Worm (Caenorhabditis elegans) whole organism, L3 larva: ENCODE results near the gene str-139.

Experiments
- ZK546.5 ChIP-seq: sonication (generic microtip); optimal IDR thresholded peaks from 2 replicates; lab custom pipeline; 2017; ENCODE audit warnings: missing biosample characterization, missing genetic modification characterization
- ceh-16 ChIP-seq: sonication (generic microtip); optimal IDR thresholded peaks from 2 replicates; lab custom pipeline; 2017; ENCODE audit warnings: missing biosample characterization, missing genetic modification characterization
- ceh-28 ChIP-seq: fragments of 150-350 bp; optimal IDR thresholded peaks from 2 replicates; lab custom pipeline; 2014; ENCODE audit warnings: missing biosample characterization, missing genetic modification reagents, missing genetic modification characterization
- ceh-9 ChIP-seq: sonication (generic microtip); optimal IDR thresholded peaks from 2 replicates; lab custom pipeline; 2018; ENCODE audit warnings: missing biosample characterization, missing genetic modification characterization
- daf-12 ChIP-seq: fragments of 150-350 bp; optimal IDR thresholded peaks from 2 replicates; lab custom pipeline; 2014; ENCODE audit warnings: missing biosample characterization, missing genetic modification reagents, missing genetic modification characterization
- egl-27 ChIP-seq: sonication (generic microtip); optimal IDR thresholded peaks from 4 replicates; lab custom pipeline; 2017; ENCODE audit warnings: missing biosample characterization, missing genetic modification reagents, missing genetic modification characterization
- elt-1 ChIP-seq: fragments of 150-350 bp; optimal IDR thresholded peaks from 2 replicates; lab custom pipeline; 2014; ENCODE audit warnings: missing biosample characterization, missing genetic modification characterization
- elt-2 ChIP-seq: sonication (generic microtip); optimal IDR thresholded peaks from 2 replicates; lab custom pipeline; 2016; ENCODE audit warnings: missing genetic modification reagents, mild to moderate bottlenecking, missing genetic modification characterization, missing compliant biosample characterization
- elt-3 ChIP-seq, 3 experiments: fragments of 150-350 bp in 1 of 3; sonication (generic microtip) in 2 of 3; optimal IDR thresholded peaks; 2 replicates in 2 of 3; 4 replicates in 1 of 3; lab custom pipeline; 2014 to 2017; ENCODE audit warnings: missing biosample characterization in 3 of 3, missing genetic modification characterization in 3 of 3
- eor-1 ChIP-seq, 2 experiments: fragments of 150-350 bp; optimal IDR thresholded peaks; 2 replicates each; lab custom pipeline; 2014 to 2018; ENCODE audit warnings: missing biosample characterization in 2 of 2, missing genetic modification characterization in 2 of 2
- fos-1 ChIP-seq: fragments of 150-350 bp; optimal IDR thresholded peaks from 2 replicates; lab custom pipeline; 2014; ENCODE audit warnings: missing biosample characterization, missing genetic modification characterization
- hmg-11 ChIP-seq: sonication (generic microtip); optimal IDR thresholded peaks from 2 replicates; lab custom pipeline; 2016; ENCODE audit warnings: missing genetic modification characterization, missing compliant biosample characterization
- lin-15B ChIP-seq: fragments of 150-350 bp; optimal IDR thresholded peaks from 2 replicates; lab custom pipeline; 2014; ENCODE audit warnings: missing biosample characterization, missing genetic modification characterization
- lin-39 ChIP-seq: fragments of 150-350 bp; optimal IDR thresholded peaks from 2 replicates; lab custom pipeline; 2018; ENCODE audit warnings: missing biosample characterization, missing genetic modification reagents, missing genetic modification characterization
- lsy-12 ChIP-seq: sonication (generic microtip); optimal IDR thresholded peaks from 2 replicates; lab custom pipeline; 2016; ENCODE audit warnings: mild to moderate bottlenecking, missing genetic modification characterization, missing compliant biosample characterization
- mdl-1 ChIP-seq: fragments of 150-350 bp; optimal IDR thresholded peaks from 2 replicates; lab custom pipeline; 2014; ENCODE audit warnings: missing biosample characterization, missing genetic modification characterization
- nhr-11 ChIP-seq: fragments of 150-350 bp; optimal IDR thresholded peaks from 2 replicates; lab custom pipeline; 2014; ENCODE audit warnings: missing biosample characterization, missing genetic modification characterization
- nhr-12 ChIP-seq: fragments of 150-350 bp; optimal IDR thresholded peaks from 2 replicates; lab custom pipeline; 2014; ENCODE audit warnings: missing biosample characterization, missing genetic modification characterization
- nhr-23 ChIP-seq: fragments of 150-350 bp; optimal IDR thresholded peaks from 2 replicates; lab custom pipeline; 2014; ENCODE audit warnings: missing biosample characterization, missing genetic modification reagents, missing genetic modification characterization
- nhr-25 ChIP-seq: sonication (generic microtip); optimal IDR thresholded peaks from 2 replicates; lab custom pipeline; 2017; ENCODE audit warnings: missing biosample characterization, missing genetic modification characterization
- nhr-28 ChIP-seq: fragments of 150-350 bp; optimal IDR thresholded peaks from 2 replicates; lab custom pipeline; 2014; ENCODE audit warnings: missing biosample characterization, missing genetic modification characterization
- nhr-67 ChIP-seq: fragments of 150-350 bp; optimal IDR thresholded peaks from 2 replicates; lab custom pipeline; 2014; ENCODE audit warnings: missing biosample characterization, missing genetic modification characterization
- nhr-76 ChIP-seq: fragments of 150-350 bp; sonication (generic microtip); optimal IDR thresholded peaks from 5 replicates; lab custom pipeline; 2014; ENCODE audit warnings: missing biosample characterization, missing genetic modification characterization
- pqm-1 ChIP-seq: fragments of 150-350 bp; optimal IDR thresholded peaks from 2 replicates; lab custom pipeline; 2017; ENCODE audit warnings: missing biosample characterization, missing genetic modification characterization, inconsistent platforms
- sea-2 ChIP-seq: fragments of 150-350 bp; sonication (generic microtip); optimal IDR thresholded peaks from 4 replicates; lab custom pipeline; 2014; ENCODE audit warnings: missing biosample characterization, missing genetic modification reagents, missing genetic modification characterization
- snpc-4 ChIP-seq: fragments of 150-350 bp; optimal IDR thresholded peaks from 2 replicates; lab custom pipeline; 2014; ENCODE audit warnings: missing biosample characterization, missing genetic modification characterization
- unc-62 ChIP-seq: fragments of 150-350 bp; sonication (generic microtip); optimal IDR thresholded peaks from 4 replicates; lab custom pipeline; 2014; ENCODE audit warnings: missing biosample characterization, missing genetic modification reagents, missing genetic modification characterization
- zag-1 ChIP-seq: fragments of 150-350 bp; optimal IDR thresholded peaks from 2 replicates; lab custom pipeline; 2014; ENCODE audit warnings: missing biosample characterization, missing genetic modification characterization
- ztf-11 ChIP-seq: fragments of 150-350 bp; optimal IDR thresholded peaks from 2 replicates; lab custom pipeline; 2014; ENCODE audit warnings: missing biosample characterization, missing genetic modification characterization

str-139 gene

ce11 chrV:8050059-8050677 is 11.8 kb downstream of the str-139 start:
- no peak for TF ChIP-seq ZK546.5 (tag; lab: Kevin White, UChicago)
- no peak for TF ChIP-seq nhr-25 (tag; lab: Kevin White, UChicago)
- no peak for TF ChIP-seq daf-12 (tag; lab: Kevin White, UChicago)
- no peak for TF ChIP-seq ceh-9
- TF ChIP-seq elt-2 (tag; lab: Kevin White, UChicago) = no peak
- TF ChIP-seq lin-39 (tag; lab: Kevin White, UChicago) = no peak
- no peak for TF ChIP-seq mdl-1 (tag; lab: Kevin White, UChicago)
- no peak for TF ChIP-seq lin-15B (tag; lab: Kevin White, UChicago)
- TF ChIP-seq, all 47 proteins: peak for 0

DNA sequence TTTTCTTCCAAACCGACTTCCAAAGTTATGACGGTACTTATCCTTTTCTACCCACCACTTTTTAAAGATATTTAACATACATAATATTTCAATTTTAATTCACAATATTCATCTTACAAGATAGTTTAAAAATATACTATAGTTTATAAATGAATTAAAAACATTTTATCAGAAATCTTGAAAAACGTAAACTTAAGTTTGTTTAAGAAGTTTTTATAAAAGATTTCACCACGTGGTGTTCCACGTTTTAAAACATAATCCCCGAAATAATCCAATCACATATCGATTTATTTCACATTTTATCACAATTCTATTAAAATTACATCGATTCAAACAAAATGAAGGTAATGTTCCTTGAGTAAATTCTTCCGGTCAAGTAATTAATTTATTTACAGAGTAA is 15.3 kb downstream of the str-139 start, which contains the start of gene ZC513.3:
TSS of gene ZC513.3 (plus strand) at position 301 of the 400 bp plus-strand sequence.
- TF ChIP-seq nhr-76 (tag; lab: Kevin White, UChicago) (no peak), nhr-11 (tag; lab: Kevin White, UChicago) (no peak), nhr-28 (tag; lab: Kevin White, UChicago) (no peak)

DNA sequence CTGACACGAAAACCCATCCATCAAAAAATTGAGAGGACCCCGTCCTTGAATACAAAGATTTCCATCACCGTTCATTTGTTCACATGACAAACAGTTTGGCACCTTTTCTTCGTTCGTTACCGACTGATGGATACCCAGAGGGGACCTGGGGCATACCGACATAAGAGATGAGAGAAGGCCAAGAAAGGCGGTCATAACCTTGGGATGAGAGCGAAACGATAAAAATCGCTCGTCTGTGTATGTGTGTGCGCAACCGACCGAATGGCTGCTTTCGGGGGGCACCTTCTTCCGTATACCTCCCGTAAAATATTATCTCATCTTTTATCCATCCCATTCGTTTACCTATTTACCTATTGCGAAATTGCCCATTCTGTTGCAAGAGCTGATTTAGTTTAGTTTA is 17.0 kb downstream of the str-139 start:
- TF ChIP-seq ceh-28 (tag; lab: Kevin White, UChicago) = no peak
- TF ChIP-seq nhr-67 = no peak
- peak; percentile 45 for TF ChIP-seq nhr-23 (tag; lab: Kevin White, UChicago)
- TF ChIP-seq nhr-25 (tag; lab: Kevin White, UChicago) = peak; percentile 66
- peak; percentile 35 for TF ChIP-seq elt-1
- no peak for TF ChIP-seq snpc-4

DNA sequence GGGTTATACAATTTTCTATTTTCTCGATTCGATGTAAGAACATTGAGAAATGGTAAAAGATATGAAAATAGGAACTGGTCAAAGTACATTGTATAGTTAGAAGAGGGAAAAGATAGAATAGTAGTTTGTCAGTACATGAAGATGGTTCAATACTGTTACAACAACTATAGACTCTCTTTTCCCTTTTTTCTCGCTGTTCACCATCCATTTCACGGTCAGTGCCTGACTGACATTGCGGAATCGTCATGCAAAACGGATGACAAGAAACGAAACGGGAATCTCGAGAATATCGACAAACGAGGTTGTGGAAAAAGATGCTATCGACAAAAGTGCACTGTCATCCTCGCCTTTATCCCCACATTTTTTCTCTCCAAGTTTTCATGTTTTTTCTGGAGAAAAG is 18.3 kb downstream of the str-139 start:
- TF ChIP-seq nhr-11 (tag; lab: Kevin White, UChicago) = no peak
- no peak for TF ChIP-seq pqm-1 (tag; lab: Kevin White, UChicago)
- no peak for TF ChIP-seq elt-2 (tag; lab: Kevin White, UChicago)
- no peak for TF ChIP-seq zag-1
- no peak for TF ChIP-seq ztf-11 (tag; lab: Kevin White, UChicago)
- no peak for TF ChIP-seq nhr-67
- TF ChIP-seq eor-1 (tag; optimal IDR thresholded peaks at IDR 0.05; lab: Kevin White, UChicago) = no peak
- TF ChIP-seq unc-62 (GFP tag; lab: Kevin White, UChicago) = no peak
- peak; percentile 64 for TF ChIP-seq nhr-25 (tag; lab: Kevin White, UChicago)
- TF ChIP-seq nhr-28 (tag; lab: Kevin White, UChicago) = no peak
- no peak for TF ChIP-seq elt-3 (tag; optimal IDR thresholded peaks at IDR 0.05; lab: Kevin White, UChicago)
- TF ChIP-seq ceh-28 (tag; lab: Kevin White, UChicago) = no peak
- no peak for TF ChIP-seq elt-1
- no peak for TF ChIP-seq hmg-11
- no peak for TF ChIP-seq snpc-4
- peak; percentile 48 for TF ChIP-seq nhr-23 (tag; lab: Kevin White, UChicago)
- no peak for TF ChIP-seq fos-1 (tag; lab: Kevin White, UChicago)

DNA sequence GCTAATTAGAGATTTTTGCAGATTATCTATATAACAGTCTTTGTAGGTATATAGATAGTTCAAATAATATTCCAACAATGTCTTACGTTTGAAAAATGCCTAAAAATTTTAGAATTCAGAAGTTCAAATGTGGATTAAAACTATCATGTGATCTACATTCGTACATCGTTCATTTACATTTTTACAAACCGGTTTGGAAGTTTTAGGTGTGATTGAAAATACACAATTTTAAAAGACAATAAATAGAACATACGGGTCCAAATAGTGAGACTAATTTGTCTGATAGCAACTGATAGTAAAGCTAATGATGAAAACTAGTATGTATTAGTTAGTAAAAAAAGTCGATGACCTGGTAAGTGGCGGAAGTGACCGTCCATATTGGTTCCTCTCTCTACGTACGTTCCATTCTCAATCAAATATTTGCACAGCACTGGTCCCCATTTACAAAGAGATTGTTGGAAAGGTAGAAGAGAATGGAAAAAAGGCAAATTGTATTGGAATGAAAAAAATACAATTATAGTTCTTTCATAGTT is 20.6 kb downstream of the str-139 start:
- no peak for TF ChIP-seq snpc-4
- TF ChIP-seq ceh-16 (tag; lab: Kevin White, UChicago) = no peak
- no peak for TF ChIP-seq nhr-76 (tag; lab: Kevin White, UChicago)
- no peak for TF ChIP-seq nhr-12 (tag; lab: Kevin White, UChicago)
- TF ChIP-seq egl-27 = no peak
- TF ChIP-seq elt-1 = no peak
- TF ChIP-seq nhr-23 (tag; lab: Kevin White, UChicago) = no peak
- no peak for TF ChIP-seq lin-39 (tag; lab: Kevin White, UChicago)
- no peak for TF ChIP-seq pqm-1 (tag; lab: Kevin White, UChicago)
- TF ChIP-seq sea-2 (GFP tag; lab: Kevin White, UChicago) = no peak
- TF ChIP-seq nhr-67 = no peak
- TF ChIP-seq nhr-28 (tag; lab: Kevin White, UChicago) = no peak
- no peak for TF ChIP-seq lsy-12 (tag; lab: Kevin White, UChicago)
